Worm (Caenorhabditis elegans) whole organism, L4/young adult: ENCODE results near the gene T07A5.7.

Experiments
- W03F9.2 ChIP-seq: fragments of 150-350 bp; optimal IDR thresholded peaks from 2 replicates; lab custom pipeline; 2014; ENCODE audit warnings: missing biosample characterization, missing genetic modification characterization
- dao-5 ChIP-seq: sonication (generic microtip); optimal IDR thresholded peaks from 2 replicates; lab custom pipeline; 2016; ENCODE audit warnings: missing genotype, missing genetic modification characterization, moderate library complexity, missing compliant biosample characterization
- him-1 ChIP-seq: sonication (generic microtip); optimal IDR thresholded peaks from 2 replicates; lab custom pipeline; 2016; ENCODE audit warnings: missing genotype, missing genetic modification reagents, missing genetic modification characterization, missing compliant biosample characterization

ce11 chrIII:10335086-10335485 is 24.2 kb upstream of the T07A5.7 start, which contains the start of gene ced-9:
- TF ChIP-seq dao-5, result no peak
- TF ChIP-seq him-1, result no peak
- no peak for TF ChIP-seq W03F9.2 (tag; lab: Kevin White, UChicago)
